Fruit fly (Drosophila melanogaster) whole organism, embryonic: ENCODE data around the gene CG10137.

Experiments used
- Ada2b ChIP-seq: fragments of 200-800 bp; sonication (Bioruptor generic); IDR thresholded peaks from 2 replicates; pipeline ENCODE4 v1.3.6; 2022; ENCODE audit warnings: missing biosample characterization, missing genetic modification characterization
- Antp ChIP-seq: fragments of 200-800 bp; sonication (Bioruptor generic); optimal IDR thresholded peaks from 3 replicates; lab custom pipeline; 2016; ENCODE audit warnings: missing biosample characterization, missing genetic modification characterization
- Bdp1 ChIP-seq: fragments of 200-800 bp; sonication (Bioruptor generic); optimal IDR thresholded peaks from 3 replicates; lab custom pipeline; 2016; ENCODE audit warnings: missing biosample characterization, missing genetic modification characterization
- CG11560 ChIP-seq: fragments of 200-800 bp; sonication (Bioruptor generic); IDR thresholded peaks from 3 replicates; pipeline ENCODE4 v1.3.6; 2022; ENCODE audit warnings: missing biosample characterization, missing genetic modification characterization
- CG12104 ChIP-seq: fragments of 200-800 bp; sonication (Bioruptor generic); optimal IDR thresholded peaks from 3 replicates; lab custom pipeline; 2016; ENCODE audit warnings: missing biosample characterization, missing genetic modification characterization
- CG12391 ChIP-seq: fragments of 200-800 bp; sonication (Bioruptor generic); optimal IDR thresholded peaks from 3 replicates; lab custom pipeline; 2018; ENCODE audit warnings: missing biosample characterization, mild to moderate bottlenecking, missing genetic modification characterization, moderate library complexity
- CG13287 ChIP-seq: fragments of 200-800 bp; sonication (Bioruptor generic); IDR thresholded peaks from 2 replicates; pipeline ENCODE4 v1.3.6; 2022; ENCODE audit warnings: missing biosample characterization, missing genetic modification characterization; ENCODE audit not compliant: partially characterized antibody
- CG15269 ChIP-seq: fragments of 200-800 bp; sonication (Bioruptor generic); optimal IDR thresholded peaks from 2 replicates; lab custom pipeline; 2018; ENCODE audit warnings: missing biosample characterization, mild to moderate bottlenecking, missing genetic modification characterization, moderate library complexity
- CG16815 ChIP-seq: fragments of 200-800 bp; sonication (Bioruptor generic); optimal IDR thresholded peaks from 3 replicates; lab custom pipeline; 2017; ENCODE audit warnings: missing biosample characterization, mild to moderate bottlenecking, missing genetic modification characterization
- CG17385 ChIP-seq: fragments of 200-800 bp; sonication (Bioruptor generic); optimal IDR thresholded peaks from 3 replicates; lab custom pipeline; 2018; ENCODE audit warnings: missing biosample characterization, mild to moderate bottlenecking, missing genetic modification characterization
- CG2712 ChIP-seq: fragments of 200-800 bp; optimal IDR thresholded peaks from 3 replicates; lab custom pipeline; 2019; ENCODE audit warnings: missing biosample characterization, mild to moderate bottlenecking, missing genetic modification characterization, moderate library complexity
- CG3281 ChIP-seq: fragments of 200-800 bp; sonication (Bioruptor generic); optimal IDR thresholded peaks from 3 replicates; lab custom pipeline; 2017; ENCODE audit warnings: missing biosample characterization, mild to moderate bottlenecking, missing genetic modification characterization
- CG6175 ChIP-seq: fragments of 200-800 bp; sonication (Bioruptor generic); IDR thresholded peaks from 3 replicates; pipeline ENCODE4 v1.3.6; 2022; ENCODE audit warnings: missing biosample characterization, missing genetic modification characterization
- CG7963 ChIP-seq: fragments of 200-800 bp; sonication (Bioruptor generic); IDR thresholded peaks from 3 replicates; pipeline ENCODE4 v1.3.6; 2022; ENCODE audit warnings: missing biosample characterization, missing genetic modification characterization; ENCODE audit not compliant: partially characterized antibody
- Dp ChIP-seq: fragments of 200-800 bp; sonication (Bioruptor generic); optimal IDR thresholded peaks from 2 replicates; lab custom pipeline; 2018; ENCODE audit warnings: missing biosample characterization, mild to moderate bottlenecking, missing genetic modification characterization, moderate library complexity
- E2f2 ChIP-seq: fragments of 200-800 bp; sonication (Bioruptor generic); IDR thresholded peaks from 2 replicates; pipeline ENCODE4 v1.3.6; 2022; ENCODE audit warnings: missing biosample characterization, missing genetic modification characterization
- Fer2 ChIP-seq: fragments of 200-800 bp; sonication (Bioruptor generic); optimal IDR thresholded peaks from 2 replicates; lab custom pipeline; 2018; ENCODE audit warnings: missing biosample characterization, mild to moderate bottlenecking, missing genetic modification characterization, moderate library complexity
- HmgD ChIP-seq: fragments of 200-800 bp; sonication (Bioruptor generic); optimal IDR thresholded peaks from 3 replicates; lab custom pipeline; 2016; ENCODE audit warnings: missing biosample characterization, missing genetic modification characterization
- Myb ChIP-seq: fragments of 200-800 bp; sonication (Bioruptor generic); optimal IDR thresholded peaks from 2 replicates; lab custom pipeline; 2016; ENCODE audit warnings: missing biosample characterization, missing genetic modification characterization
- Optix ChIP-seq: fragments of 200-800 bp; sonication (Bioruptor generic); IDR thresholded peaks from 3 replicates; pipeline ENCODE4 v1.3.6; 2022; ENCODE audit warnings: missing biosample characterization, missing genetic modification characterization
- Poxn ChIP-seq: fragments of 200-800 bp; sonication (Bioruptor generic); IDR thresholded peaks from 2 replicates; pipeline ENCODE4 v1.3.6; 2022; ENCODE audit warnings: missing biosample characterization, missing genetic modification characterization
- Sin3A ChIP-seq: fragments of >200 bp; optimal IDR thresholded peaks from 2 replicates; lab custom pipeline; 2018
- Six4 ChIP-seq: fragments of 200-800 bp; sonication (Bioruptor generic); optimal IDR thresholded peaks from 2 replicates; lab custom pipeline; 2016; ENCODE audit warnings: missing biosample characterization, missing genetic modification characterization
- ac ChIP-seq: fragments of 200-800 bp; sonication (Bioruptor generic); optimal IDR thresholded peaks from 3 replicates; lab custom pipeline; 2017; ENCODE audit warnings: missing biosample characterization, mild to moderate bottlenecking, missing genetic modification characterization
- ap ChIP-seq: fragments of 200-800 bp; sonication (Bioruptor generic); IDR thresholded peaks from 2 replicates; pipeline ENCODE4 v1.3.6; 2022; ENCODE audit warnings: missing biosample characterization, missing genetic modification characterization
- ato ChIP-seq: fragments of 200-800 bp; sonication (Bioruptor generic); IDR thresholded peaks from 2 replicates; pipeline ENCODE4 v1.3.6; 2022; ENCODE audit warnings: missing biosample characterization, missing genetic modification characterization; ENCODE audit not compliant: partially characterized antibody
- bbx ChIP-seq: fragments of 200-800 bp; sonication (Bioruptor generic); IDR thresholded peaks from 2 replicates; pipeline ENCODE4 v1.3.6; 2022; ENCODE audit warnings: missing biosample characterization, missing genetic modification characterization; ENCODE audit not compliant: partially characterized antibody
- cato ChIP-seq: fragments of 200-800 bp; sonication (Bioruptor generic); optimal IDR thresholded peaks from 2 replicates; lab custom pipeline; 2016; ENCODE audit warnings: missing biosample characterization, missing genetic modification characterization, borderline replicate concordance
- caup ChIP-seq: fragments of 200-800 bp; sonication (Bioruptor generic); optimal IDR thresholded peaks from 3 replicates; lab custom pipeline; 2017; ENCODE audit warnings: missing biosample characterization, mild to moderate bottlenecking, missing genetic modification characterization, moderate library complexity; ENCODE audit not compliant: severe bottlenecking
- crp ChIP-seq, 2 experiments: fragments of 200-800 bp; sonication (Bioruptor generic); optimal IDR thresholded peaks; 2 replicates in 1 of 2; 3 replicates in 1 of 2; lab custom pipeline; 2017; ENCODE audit warnings: missing biosample characterization in 2 of 2, missing genetic modification characterization in 2 of 2, mild to moderate bottlenecking in 1 of 2, moderate library complexity in 1 of 2
- emc ChIP-seq: fragments of 200-800 bp; sonication (Bioruptor generic); optimal IDR thresholded peaks from 2 replicates; lab custom pipeline; 2016; ENCODE audit warnings: missing biosample characterization, missing genetic modification characterization
- gfzf ChIP-seq: fragments of 200-800 bp; sonication (Bioruptor generic); optimal IDR thresholded peaks from 2 replicates; lab custom pipeline; 2016; ENCODE audit warnings: missing biosample characterization, mild to moderate bottlenecking, missing genetic modification characterization, moderate library complexity
- knrl ChIP-seq: fragments of 200-800 bp; sonication (Bioruptor generic); IDR thresholded peaks from 3 replicates; pipeline ENCODE4 v1.3.6; 2022; ENCODE audit warnings: missing biosample characterization, missing genetic modification characterization; ENCODE audit not compliant: partially characterized antibody
- lmd ChIP-seq: fragments of 200-800 bp; sonication (Bioruptor generic); IDR thresholded peaks from 2 replicates; pipeline ENCODE4 v1.3.6; 2022; ENCODE audit warnings: missing biosample characterization, missing genetic modification characterization
- mirr ChIP-seq: fragments of 200-800 bp; sonication (Bioruptor generic); optimal IDR thresholded peaks from 3 replicates; lab custom pipeline; 2018; ENCODE audit warnings: missing biosample characterization, mild to moderate bottlenecking, missing genetic modification characterization
- mld ChIP-seq: fragments of 200-800 bp; sonication (Bioruptor generic); IDR thresholded peaks from 3 replicates; pipeline ENCODE4 v1.3.6; 2022; ENCODE audit warnings: missing biosample characterization, missing genetic modification characterization; ENCODE audit not compliant: partially characterized antibody
- nerfin-2 ChIP-seq: fragments of 200-800 bp; sonication (Bioruptor generic); IDR thresholded peaks from 2 replicates; pipeline ENCODE4 v1.3.6; 2022; ENCODE audit warnings: missing biosample characterization, missing genetic modification characterization; ENCODE audit not compliant: partially characterized antibody
- oc ChIP-seq: fragments of 200-800 bp; sonication (Bioruptor generic); optimal IDR thresholded peaks from 2 replicates; lab custom pipeline; 2018; ENCODE audit warnings: missing biosample characterization, mild to moderate bottlenecking, missing genetic modification characterization, moderate library complexity
- otp ChIP-seq: fragments of 200-800 bp; sonication (Bioruptor generic); IDR thresholded peaks from 3 replicates; pipeline ENCODE4, ENCODE4 v1.3.6; 2022; ENCODE audit warnings: missing biosample characterization, missing genetic modification characterization
- peb ChIP-seq: fragments of 200-800 bp; sonication (Bioruptor generic); IDR thresholded peaks from 2 replicates; pipeline ENCODE4 v1.3.6; 2022; ENCODE audit warnings: missing biosample characterization, missing genetic modification characterization
- pfk ChIP-seq: fragments of 200-800 bp; sonication (Bioruptor generic); optimal IDR thresholded peaks from 2 replicates; lab custom pipeline; 2018; ENCODE audit warnings: missing biosample characterization, mild to moderate bottlenecking, missing genetic modification characterization, moderate library complexity
- shn ChIP-seq: fragments of 200-800 bp; sonication (Bioruptor generic); optimal IDR thresholded peaks from 3 replicates; lab custom pipeline; 2016; ENCODE audit warnings: missing biosample characterization, missing genetic modification characterization
- sqz ChIP-seq: fragments of 200-800 bp; sonication (Bioruptor generic); optimal IDR thresholded peaks from 3 replicates; lab custom pipeline; 2018; ENCODE audit warnings: missing biosample characterization, mild to moderate bottlenecking, missing genetic modification characterization
- tna ChIP-seq: fragments of 200-800 bp; sonication (Bioruptor generic); IDR thresholded peaks from 2 replicates; pipeline ENCODE4 v1.3.6; 2022; ENCODE audit warnings: missing biosample characterization, missing genetic modification characterization; ENCODE audit not compliant: partially characterized antibody
- wor ChIP-seq: fragments of 200-800 bp; sonication (Bioruptor generic); IDR thresholded peaks from 2 replicates; pipeline ENCODE4 v1.3.6; 2022; ENCODE audit warnings: missing biosample characterization, missing genetic modification characterization
- z ChIP-seq: fragments of 200-800 bp; sonication (Bioruptor generic); IDR thresholded peaks from 3 replicates; pipeline ENCODE4 v1.3.6; 2022; ENCODE audit warnings: missing biosample characterization, missing genetic modification characterization

CG10137 gene

dm6 chr2L:19497983-19498382 is 28.5 kb upstream of the CG10137 start, which contains the start of gene Top3alpha (continued):
- TF ChIP-seq CG7963 (GFP tag; lab: Robert Waterston, UW) (peak; percentile 70), cato (GFP tag; lab: Kevin White, UChicago) (no peak), CG2712 (tag; lab: Kevin White, UChicago) (no peak), CG11560 (tag; lab: Robert Waterston, UW) (no peak), wor (GFP tag; lab: Robert Waterston, UW) (no peak), pfk (no peak), CG16815 (GFP tag; lab: Kevin White, UChicago) (no peak), Ada2b (GFP tag; lab: Robert Waterston, UW) (no peak), Antp (no peak), CG17385 (GFP tag; lab: Kevin White, UChicago) (peak; percentile 97), CG13287 (peak; percentile 84), bbx (GFP tag; lab: Robert Waterston, UW) (peak; percentile 78; the same call in 1 of the 2 replicates), Dp (GFP tag; lab: Kevin White, UChicago) (peak; percentile 99), peb (GFP tag; lab: Robert Waterston, UW) (no peak), crp (GFP tag; optimal IDR thresholded peaks at IDR 0.05; lab: Kevin White, UChicago) (peak; percentile 3 to 80), CG12104 (GFP tag; lab: Kevin White, UChicago) (no peak), lmd (GFP tag; lab: Robert Waterston, UW) (no peak), ap (GFP tag; lab: Robert Waterston, UW) (no peak), CG15269 (tag; lab: Kevin White, UChicago) (no peak), gfzf (peak; percentile 72), emc (no peak), Optix (GFP tag; lab: Robert Waterston, UW) (no peak), Myb (peak; percentile 25), nerfin-2 (GFP tag; lab: Robert Waterston, UW) (peak; percentile 56), Bdp1 (GFP tag; lab: Kevin White, UChicago) (no peak), tna (GFP tag; lab: Robert Waterston, UW) (peak; percentile 73), mld (0 out of 3 replicates have a peak, but pooled peaks have one; percentile 27), oc (no peak), mirr (GFP tag; lab: Kevin White, UChicago) (no peak), HmgD (GFP tag; lab: Kevin White, UChicago) (no peak), otp (GFP tag; lab: Robert Waterston, UW) (no peak), z (GFP tag; lab: Robert Waterston, UW) (no peak), sqz (no peak), CG6175 (GFP tag; lab: Robert Waterston, UW) (no peak), CG3281 (no peak), caup (GFP tag; lab: Kevin White, UChicago) (no peak), shn (no peak), knrl (GFP tag; lab: Robert Waterston, UW) (peak; percentile 44; the same call in 2 of the 3 replicates), Fer2 (tag; lab: Kevin White, UChicago) (no peak), CG12391 (no peak), E2f2 (GFP tag; lab: Robert Waterston, UW) (peak; percentile 99), Sin3A (lab: Kevin White, UChicago) (peak; percentile 48), Six4 (GFP tag; lab: Kevin White, UChicago) (no peak), Poxn (GFP tag; lab: Robert Waterston, UW) (no peak), ac (GFP tag; lab: Kevin White, UChicago) (no peak), ato (GFP tag; lab: Robert Waterston, UW) (peak; percentile 38; the same call in 1 of the 2 replicates)
